Worm (Caenorhabditis elegans) whole organism, L2 larva: ENCODE data around the gene F10D7.3.

Experiments used
- R02D3.7 ChIP-seq: fragments of 150-350 bp; optimal IDR thresholded peaks from 2 replicates; lab custom pipeline; 2014; ENCODE audit warnings: missing biosample characterization, missing genetic modification characterization
- ZK546.5 ChIP-seq: sonication (generic microtip); optimal IDR thresholded peaks from 2 replicates; lab custom pipeline; 2017; ENCODE audit warnings: missing biosample characterization, missing genetic modification characterization
- alr-1 ChIP-seq: fragments of 150-350 bp; optimal IDR thresholded peaks from 2 replicates; lab custom pipeline; 2014; ENCODE audit warnings: missing biosample characterization, missing genetic modification characterization
- aly-2 ChIP-seq: fragments of 150-350 bp; optimal IDR thresholded peaks from 2 replicates; lab custom pipeline; 2014; ENCODE audit warnings: missing biosample characterization, missing genetic modification characterization
- ama-1 ChIP-seq: fragments of 150-350 bp; optimal IDR thresholded peaks from 2 replicates; lab custom pipeline; 2018; ENCODE audit warnings: inconsistent platforms
- blmp-1 ChIP-seq: sonication (generic microtip); optimal IDR thresholded peaks from 2 replicates; lab custom pipeline; 2017; ENCODE audit warnings: missing genetic modification characterization, mild to moderate bottlenecking, missing compliant biosample characterization, antibody characterized with exemption, moderate library complexity; ENCODE audit not compliant: insufficient read depth
- ceh-16 ChIP-seq: fragments of 150-350 bp; optimal IDR thresholded peaks from 2 replicates; lab custom pipeline; 2014; ENCODE audit warnings: missing biosample characterization, missing genetic modification characterization
- ceh-82 ChIP-seq: fragments of 150-350 bp; optimal IDR thresholded peaks from 2 replicates; lab custom pipeline; 2014; ENCODE audit warnings: missing biosample characterization, missing genetic modification characterization
- crh-2 ChIP-seq: sonication (generic microtip); optimal IDR thresholded peaks from 2 replicates; lab custom pipeline; 2017; ENCODE audit warnings: missing biosample characterization, missing genetic modification characterization
- dmd-4 ChIP-seq: sonication (generic microtip); optimal IDR thresholded peaks from 2 replicates; lab custom pipeline; 2017; ENCODE audit warnings: missing biosample characterization, missing genetic modification characterization
- egl-27 ChIP-seq: sonication (generic microtip); optimal IDR thresholded peaks from 3 replicates; lab custom pipeline; 2017; ENCODE audit warnings: missing biosample characterization, missing genetic modification reagents, missing genetic modification characterization
- elt-1 ChIP-seq: fragments of 150-350 bp; optimal IDR thresholded peaks from 2 replicates; lab custom pipeline; 2014; ENCODE audit warnings: missing biosample characterization, missing genetic modification characterization
- elt-3 ChIP-seq: sonication (generic microtip); optimal IDR thresholded peaks from 2 replicates; lab custom pipeline; 2017; ENCODE audit warnings: missing biosample characterization, missing genetic modification characterization
- gmeb-1 ChIP-seq: fragments of 150-350 bp; optimal IDR thresholded peaks from 2 replicates; lab custom pipeline; 2014; ENCODE audit warnings: missing biosample characterization, missing genetic modification characterization
- lin-11 ChIP-seq: fragments of 150-350 bp; sonication (generic microtip); optimal IDR thresholded peaks from 2 replicates; lab custom pipeline; 2014; ENCODE audit warnings: missing biosample characterization, missing genetic modification characterization, inconsistent platforms, mixed read lengths
- lin-13 ChIP-seq: fragments of 150-350 bp; optimal IDR thresholded peaks from 2 replicates; lab custom pipeline; 2014; ENCODE audit warnings: missing biosample characterization, missing genetic modification reagents, missing genetic modification characterization
- lin-39 ChIP-seq: fragments of 150-350 bp; optimal IDR thresholded peaks from 2 replicates; lab custom pipeline; 2014; ENCODE audit warnings: missing biosample characterization, missing genetic modification reagents, missing genetic modification characterization
- lsy-2 ChIP-seq, 2 experiments: fragments of 150-350 bp in 1 of 2; sonication (generic microtip) in 1 of 2; optimal IDR thresholded peaks; 2 replicates each; lab custom pipeline; 2014 to 2017; ENCODE audit warnings: missing biosample characterization in 2 of 2, missing genetic modification characterization in 2 of 2
- mab-5 ChIP-seq: fragments of 150-350 bp; optimal IDR thresholded peaks from 2 replicates; lab custom pipeline; 2014; ENCODE audit warnings: missing biosample characterization, missing genetic modification characterization
- mbf-1 ChIP-seq: sonication (generic microtip); optimal IDR thresholded peaks from 2 replicates; lab custom pipeline; 2017; ENCODE audit warnings: missing biosample characterization, missing genetic modification characterization
- mdl-1 ChIP-seq, 2 experiments: fragments of 150-350 bp in 1 of 2; sonication (generic microtip) in 1 of 2; optimal IDR thresholded peaks; 2 replicates each; lab custom pipeline; 2017; ENCODE audit warnings: missing biosample characterization in 2 of 2, missing genetic modification characterization in 2 of 2
- nhr-10 ChIP-seq: sonication (generic microtip); optimal IDR thresholded peaks from 2 replicates; lab custom pipeline; 2017; ENCODE audit warnings: missing biosample characterization, missing genetic modification characterization
- nhr-12 ChIP-seq: fragments of 150-350 bp; optimal IDR thresholded peaks from 2 replicates; lab custom pipeline; 2014; ENCODE audit warnings: missing biosample characterization, missing genetic modification characterization
- nhr-129 ChIP-seq: fragments of 150-350 bp; optimal IDR thresholded peaks from 2 replicates; lab custom pipeline; 2014; ENCODE audit warnings: missing biosample characterization, missing genetic modification characterization
- nhr-23 ChIP-seq: fragments of 150-350 bp; optimal IDR thresholded peaks from 2 replicates; lab custom pipeline; 2014; ENCODE audit warnings: missing biosample characterization, missing genetic modification reagents, missing genetic modification characterization
- nhr-6 ChIP-seq: fragments of 150-350 bp; optimal IDR thresholded peaks from 2 replicates; lab custom pipeline; 2014; ENCODE audit warnings: missing biosample characterization, missing genetic modification characterization
- sem-4 ChIP-seq: fragments of 150-350 bp; optimal IDR thresholded peaks from 2 replicates; lab custom pipeline; 2014; ENCODE audit warnings: missing biosample characterization, missing genetic modification reagents, missing genetic modification characterization
- skn-1 ChIP-seq: sonication (generic microtip); optimal IDR thresholded peaks from 2 replicates; lab custom pipeline; 2017; ENCODE audit warnings: missing biosample characterization, missing genetic modification characterization
- sma-3 ChIP-seq: sonication (generic microtip); optimal IDR thresholded peaks from 2 replicates; lab custom pipeline; 2016; ENCODE audit warnings: missing genetic modification reagents, missing genetic modification characterization, missing compliant biosample characterization
- sma-9 ChIP-seq, 2 experiments: fragments of 150-350 bp in 1 of 2; sonication (generic microtip) in 1 of 2; optimal IDR thresholded peaks; 2 replicates each; lab custom pipeline; 2014 to 2016; ENCODE audit warnings: missing genetic modification characterization in 2 of 2, mild to moderate bottlenecking in 1 of 2, missing biosample characterization in 1 of 2, missing compliant biosample characterization in 1 of 2, missing genetic modification reagents in 1 of 2, moderate library complexity in 1 of 2
- snpc-4 ChIP-seq: fragments of 150-350 bp; optimal IDR thresholded peaks from 2 replicates; lab custom pipeline; 2014; ENCODE audit warnings: missing biosample characterization, missing genetic modification characterization
- unc-55 ChIP-seq: fragments of 150-350 bp; sonication (generic microtip); optimal IDR thresholded peaks from 3 replicates; lab custom pipeline; 2014; ENCODE audit warnings: missing biosample characterization, missing genetic modification reagents, missing genetic modification characterization
- unc-62 ChIP-seq: fragments of 150-350 bp; optimal IDR thresholded peaks from 2 replicates; lab custom pipeline; 2014; ENCODE audit warnings: missing biosample characterization, missing genetic modification reagents, missing genetic modification characterization
- ztf-11 ChIP-seq: sonication (generic microtip); optimal IDR thresholded peaks from 2 replicates; lab custom pipeline; 2017; ENCODE audit warnings: missing biosample characterization, missing genetic modification characterization

Gene F10D7.3

ce11 chrX:17392182-17392581 lies 17.7 kb upstream of the F10D7.3 start (continued):
- TF ChIP-seq mab-5 (tag; lab: Kevin White, UChicago) (peak; percentile 49), elt-1 (tag; lab: Kevin White, UChicago) (no peak), nhr-129 (tag; lab: Kevin White, UChicago) (peak; percentile 83), ceh-82 (tag; lab: Kevin White, UChicago) (no peak), snpc-4 (tag; lab: Kevin White, UChicago) (peak; percentile 39), blmp-1 (tag; lab: Kevin White, UChicago) (peak; percentile 26), dmd-4 (tag; lab: Kevin White, UChicago) (no peak), sem-4 (tag; lab: Kevin White, UChicago) (peak; percentile 71), nhr-12 (tag; lab: Kevin White, UChicago) (no peak)

- TF ChIP-seq egl-27 (tag; lab: Kevin White, UChicago), result no peak
- no peak for TF ChIP-seq ZK546.5 (tag; lab: Kevin White, UChicago)
- TF ChIP-seq sma-9 (GFP tag; optimal IDR thresholded peaks at IDR 0.05; lab: Kevin White, UChicago), result no peak
- TF ChIP-seq sma-9 (tag; optimal IDR thresholded peaks at IDR 0.05; lab: Kevin White, UChicago), result no peak
- no peak for TF ChIP-seq sem-4 (tag; lab: Kevin White, UChicago)
- TF ChIP-seq skn-1, result no peak
- no peak for TF ChIP-seq lsy-2 (tag; optimal IDR thresholded peaks at IDR 0.05; lab: Kevin White, UChicago)
- TF ChIP-seq crh-2 (tag; lab: Kevin White, UChicago), result no peak
- TF ChIP-seq mbf-1 (tag; lab: Kevin White, UChicago), result no peak
- no peak for TF ChIP-seq lin-39 (tag; lab: Kevin White, UChicago)
These were observed 17.1 kb upstream of the F10D7.3 start, which contains the start of gene F10D7.5 for ce11 chrX:17391515-17391914. F10D7.5 (minus strand) TSS chrX:17391615.

- TF ChIP-seq mab-5 (tag; lab: Kevin White, UChicago), result no peak
- TF ChIP-seq alr-1 (tag; lab: Kevin White, UChicago), result no peak
- TF ChIP-seq lsy-2 (tag; optimal IDR thresholded peaks at IDR 0.05; lab: Kevin White, UChicago), result no peak
- no peak for TF ChIP-seq ama-1
- no peak for TF ChIP-seq aly-2 (tag; lab: Kevin White, UChicago)
- TF ChIP-seq nhr-12 (tag; lab: Kevin White, UChicago), result no peak
- no peak for TF ChIP-seq ceh-16
- no peak for TF ChIP-seq ceh-82 (tag; lab: Kevin White, UChicago)
- TF ChIP-seq crh-2 (tag; lab: Kevin White, UChicago), result no peak
- TF ChIP-seq nhr-23, result no peak
- no peak for TF ChIP-seq unc-55 (GFP tag; lab: Kevin White, UChicago)
- TF ChIP-seq unc-62, result no peak
- no peak for TF ChIP-seq mdl-1 (tag; optimal IDR thresholded peaks at IDR 0.05; lab: Kevin White, UChicago)
- no peak for TF ChIP-seq elt-3 (tag; lab: Kevin White, UChicago)
These were observed 16.1 kb upstream of the F10D7.3 start for ce11 chrX:17390531-17390930.

ce11 chrX:17386130-17386529 lies 11.7 kb upstream of the F10D7.3 start:
- TF ChIP-seq nhr-10 (tag; lab: Kevin White, UChicago) (no peak), lin-13 (no peak), alr-1 (tag; lab: Kevin White, UChicago) (no peak), R02D3.7 (tag; lab: Kevin White, UChicago) (no peak), crh-2 (tag; lab: Kevin White, UChicago) (no peak), nhr-12 (tag; lab: Kevin White, UChicago) (no peak), lsy-2 (tag; optimal IDR thresholded peaks at IDR 0.05; lab: Kevin White, UChicago) (no peak), lin-39 (tag; lab: Kevin White, UChicago) (no peak), lin-11 (no peak), ama-1 (no peak), sma-3 (GFP tag; lab: Kevin White, UChicago) (no peak), nhr-6 (tag; lab: Kevin White, UChicago) (no peak), mab-5 (tag; lab: Kevin White, UChicago) (no peak), nhr-129 (tag; lab: Kevin White, UChicago) (no peak), elt-3 (tag; lab: Kevin White, UChicago) (no peak), ztf-11 (no peak), gmeb-1 (tag; lab: Kevin White, UChicago) (no peak), snpc-4 (tag; lab: Kevin White, UChicago) (no peak), ZK546.5 (tag; lab: Kevin White, UChicago) (no peak)
